Fruit fly (Drosophila melanogaster) whole organism, prepupa: ENCODE measurements around the gene CG42371.
A peak's percentile ranks its signal among the peaks of the same experiment; 100 is the strongest.

Source experiments
- CG6854 ChIP-seq: fragments of 200-800 bp; sonication (Bioruptor generic); optimal IDR thresholded peaks from 2 replicates; lab custom pipeline; 2017; ENCODE audit warnings: missing biosample characterization, mild to moderate bottlenecking, missing genetic modification characterization
- Ets96B ChIP-seq: fragments of 200-800 bp; optimal IDR thresholded peaks from 2 replicates; lab custom pipeline; 2019; ENCODE audit warnings: missing biosample characterization, mild to moderate bottlenecking, missing genetic modification characterization, moderate library complexity
- Lpt ChIP-seq: fragments of 200-800 bp; sonication (Bioruptor generic); optimal IDR thresholded peaks from 3 replicates; lab custom pipeline; 2016; ENCODE audit warnings: missing biosample characterization, missing genetic modification characterization
- OdsH ChIP-seq: fragments of 200-800 bp; sonication (Bioruptor generic); optimal IDR thresholded peaks from 3 replicates; lab custom pipeline; 2016; ENCODE audit warnings: missing biosample characterization, missing genetic modification characterization
- Smox ChIP-seq: fragments of 200-800 bp; sonication (Bioruptor generic); optimal IDR thresholded peaks from 3 replicates; lab custom pipeline; 2016; ENCODE audit warnings: missing biosample characterization, missing genetic modification characterization
- Sox15 ChIP-seq: fragments of 200-800 bp; sonication (Bioruptor generic); optimal IDR thresholded peaks from 3 replicates; lab custom pipeline; 2016; ENCODE audit warnings: missing biosample characterization, missing genetic modification characterization
- eg ChIP-seq: fragments of 200-800 bp; sonication (Bioruptor generic); IDR thresholded peaks from 3 replicates; pipeline ENCODE4 v1.3.6; 2022; ENCODE audit warnings: missing biosample characterization, missing genetic modification characterization
- spab ChIP-seq: fragments of 200-800 bp; sonication (Bioruptor generic); optimal IDR thresholded peaks from 2 replicates; lab custom pipeline; 2017; ENCODE audit warnings: missing biosample characterization, mild to moderate bottlenecking, missing genetic modification characterization, missing genetic modification reagents
- ss ChIP-seq, 2 experiments: fragments of 200-800 bp; sonication (Bioruptor generic); optimal IDR thresholded peaks; 2 replicates in 1 of 2; 3 replicates in 1 of 2; lab custom pipeline; 2017 to 2018; ENCODE audit warnings: mild to moderate bottlenecking in 2 of 2, missing biosample characterization in 2 of 2, missing genetic modification characterization in 2 of 2, moderate library complexity in 1 of 2

DNA sequence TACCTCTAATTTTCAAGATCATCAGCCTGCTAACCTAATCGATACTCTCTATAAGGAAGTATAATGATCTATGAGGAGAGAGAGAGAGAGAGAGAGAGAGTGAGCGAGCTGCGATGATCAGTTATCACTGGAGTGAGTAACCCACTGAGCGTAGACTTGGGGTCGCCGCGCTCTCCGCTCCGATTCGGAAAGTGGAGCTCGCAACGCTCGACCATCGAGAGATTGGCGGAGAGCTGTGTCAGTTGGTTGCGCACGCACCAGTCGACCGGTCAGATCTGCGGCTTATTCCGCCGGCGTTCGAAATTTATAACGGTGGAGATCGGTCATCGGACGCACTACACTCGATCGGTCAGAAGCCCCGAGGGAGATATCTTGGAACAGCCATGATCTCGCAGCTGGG is 25.1 kb upstream of the CG42371 start, which contains the start of gene CG4267:
- TF ChIP-seq spab (GFP tag; lab: Kevin White, UChicago) (no peak), Ets96B (tag; lab: Kevin White, UChicago) (no peak), Smox (GFP tag; lab: Kevin White, UChicago) (no peak), Lpt (GFP tag; lab: Kevin White, UChicago) (no peak), eg (GFP tag; lab: Robert Waterston, UW) (0 out of 3 replicates have a peak, but pooled peaks have one; percentile 25), OdsH (GFP tag; lab: Kevin White, UChicago) (no peak), CG6854 (no peak), Sox15 (GFP tag; lab: Kevin White, UChicago) (no peak), ss (GFP tag; optimal IDR thresholded peaks at IDR 0.05; lab: Kevin White, UChicago) (no peak)
